Worm (Caenorhabditis elegans) whole organism, early embryonic: ENCODE data around the gene W08F4.13.

Experiments
- ets-7 ChIP-seq: sonication (generic microtip); optimal IDR thresholded peaks from 2 replicates; lab custom pipeline; 2016; ENCODE audit warnings: missing genotype, missing genetic modification characterization, missing compliant biosample characterization
- hmg-4 ChIP-seq: fragments of 200-800 bp; sonication (Bioruptor generic); optimal IDR thresholded peaks from 2 replicates; lab custom pipeline; 2018; ENCODE audit warnings: mild to moderate bottlenecking, missing genetic modification characterization, missing compliant biosample characterization
- tbx-11 ChIP-seq: fragments of 200-800 bp; sonication (Bioruptor generic); IDR thresholded peaks from 2 replicates; pipeline ENCODE4 v1.3.6; 2022; ENCODE audit warnings: missing genetic modification characterization, missing compliant biosample characterization

- TF ChIP-seq ets-7 (tag; lab: Kevin White, UChicago) (no peak), tbx-11 (no peak), hmg-4 (no peak)
Measured at ce11 chrII:596702-597101, 12.1 kb downstream of the W08F4.13 start.
